Fruit fly (Drosophila melanogaster): ENCODE results near the gene ND-B22.
A peak's percentile ranks its signal among the peaks of the same experiment; 100 is the strongest.

The ND-B22 gene

DNA sequence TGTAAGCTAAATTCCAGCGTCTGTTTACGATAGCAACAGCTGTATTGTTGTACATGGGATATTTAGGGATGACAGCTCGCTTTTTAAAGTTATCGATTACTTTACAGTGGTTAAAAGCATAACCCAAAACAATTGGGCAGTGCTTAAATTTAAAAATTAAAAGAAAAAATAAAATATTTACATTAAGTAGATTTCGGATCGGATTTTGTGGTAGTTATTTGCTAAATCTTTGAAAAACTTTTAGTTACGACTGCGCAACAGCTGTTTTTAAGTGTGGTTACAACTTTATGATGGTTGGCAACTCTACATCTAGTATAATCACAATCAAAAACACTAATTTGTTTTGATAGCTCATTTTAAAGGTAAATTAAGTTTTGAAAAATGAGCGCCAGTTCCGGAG is 16.3 kb upstream of the ND-B22 start, which contains the start of the genes Ing5 and CG7099 (continued):
- TF ChIP-seq CG2116 (GFP tag; optimal IDR thresholded peaks at IDR 0.05) (peak; percentile 89), phol (tag; optimal IDR thresholded peaks at IDR 0.05) (peak; percentile 97), ab (GFP tag; optimal IDR thresholded peaks at IDR 0.05) (peak; percentile 89), Gsc (GFP tag; IDR thresholded peaks at IDR 0.05) (peak; percentile 79), scrt (GFP tag; optimal IDR thresholded peaks at IDR 0.05) (peak; percentile 92), CG8944 (GFP tag; optimal IDR thresholded peaks at IDR 0.05) (peak; percentile 88), CG13287 (GFP tag; IDR thresholded peaks at IDR 0.05; ENCODE audit: partially characterized antibody) (peak; percentile 83), CG11723 (GFP tag; optimal IDR thresholded peaks at IDR 0.05) (peak; percentile 89), eve (GFP tag; optimal IDR thresholded peaks at IDR 0.05) (no peak), CG31388 (GFP tag; optimal IDR thresholded peaks at IDR 0.05) (peak; percentile 92), CG8089 (GFP tag; optimal IDR thresholded peaks at IDR 0.05) (peak; percentile 77), pum (GFP tag; optimal IDR thresholded peaks at IDR 0.05) (peak; percentile 89), CG14014 (GFP tag; IDR thresholded peaks at IDR 0.05) (peak; percentile 97), CG11398 (GFP tag; optimal IDR thresholded peaks at IDR 0.05) (peak; percentile 60), Ptx1 (GFP tag; IDR thresholded peaks at IDR 0.05) (peak; percentile 98), wek (GFP tag; optimal IDR thresholded peaks at IDR 0.05) (peak; percentile 74), CG4282 (GFP tag; optimal IDR thresholded peaks at IDR 0.05) (peak; percentile 91), Hr78 (GFP tag; optimal IDR thresholded peaks at IDR 0.05) (no peak), CG18619 (GFP tag; optimal IDR thresholded peaks at IDR 0.05) (peak; percentile 94), HLH54F (GFP tag; optimal IDR thresholded peaks at IDR 0.05) (peak; percentile 92), CG43689 (GFP tag; IDR thresholded peaks at IDR 0.05) (peak; percentile 91), Lim3 (GFP tag; IDR thresholded peaks at IDR 0.05) (peak; percentile 88), Neu2 (GFP tag; optimal IDR thresholded peaks at IDR 0.05; ENCODE audit: borderline replicate concordance) (no peak), stwl (tag; optimal IDR thresholded peaks at IDR 0.05) (peak; percentile 92), CG30403 (GFP tag; optimal IDR thresholded peaks at IDR 0.05) (peak; percentile 98), NK7.1 (GFP tag; optimal IDR thresholded peaks at IDR 0.05) (peak; percentile 59), seq (GFP tag; IDR thresholded peaks at IDR 0.05) (peak; percentile 92), CG7357 (GFP tag; IDR thresholded peaks at IDR 0.05) (peak; percentile 89), Awh (GFP tag; IDR thresholded peaks at IDR 0.05) (peak; percentile 94), slp2 (GFP tag; optimal IDR thresholded peaks at IDR 0.05) (peak; percentile 86)

DNA sequence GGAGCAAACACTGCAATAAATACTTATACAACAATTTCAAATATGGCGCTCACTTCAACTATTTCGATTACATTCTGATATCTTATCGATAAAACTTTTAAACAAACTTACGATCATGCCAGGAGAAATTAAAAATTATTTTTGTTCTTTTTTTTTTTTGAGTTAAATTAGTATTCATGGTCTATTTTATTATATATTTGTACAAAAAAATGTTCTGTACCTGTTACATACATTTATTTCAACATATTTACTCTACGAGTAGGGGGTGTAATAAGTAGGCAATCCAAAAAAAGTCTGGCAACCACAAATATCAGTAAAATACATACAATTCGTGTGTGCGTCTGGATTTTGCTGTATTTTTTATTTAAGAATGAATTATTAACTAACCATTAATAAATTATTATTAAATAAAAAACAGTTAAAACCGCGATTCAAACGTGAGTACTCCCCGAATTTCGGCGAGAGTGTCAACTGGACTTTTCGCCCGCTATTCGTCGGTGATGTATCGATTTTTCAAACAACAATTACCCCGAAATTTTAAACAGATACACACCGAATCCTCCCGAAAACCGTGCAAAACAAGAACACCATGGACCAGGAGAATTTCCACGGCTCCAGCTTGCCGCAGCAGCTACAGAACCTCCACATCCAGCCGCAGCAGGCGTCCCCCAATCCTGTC is 11.6 kb upstream of the ND-B22 start, which contains the start of gene loqs:
Gene loqs (plus strand): TSS at position 302 of the 679 bp plus-strand sequence.
- TF ChIP-seq phol (tag; optimal IDR thresholded peaks at IDR 0.05), result peak; percentile 48
- peak; percentile 29 for TF ChIP-seq grau (tag; optimal IDR thresholded peaks at IDR 0.05)
- peak; percentile 3 for TF ChIP-seq CoRest (tag; optimal IDR thresholded peaks at IDR 0.05)
- no peak for TF ChIP-seq CG1603 (tag; optimal IDR thresholded peaks at IDR 0.05)
- peak; percentile 25 for TF ChIP-seq Med (GFP tag)
- no peak for TF ChIP-seq Atf-2 (GFP tag; optimal IDR thresholded peaks at IDR 0.05)
- no peak for TF ChIP-seq dati (GFP tag; IDR thresholded peaks at IDR 0.05)
- TF ChIP-seq lilli (GFP tag; optimal IDR thresholded peaks at IDR 0.05), result peak; percentile 24
- no peak for TF ChIP-seq CG3065 (GFP tag; optimal IDR thresholded peaks at IDR 0.05)
- no peak for TF ChIP-seq sd (tag; optimal IDR thresholded peaks at IDR 0.05)
- TF ChIP-seq Dref (GFP tag; IDR thresholded peaks at IDR 0.05), result peak; percentile 55
- TF ChIP-seq CG9932 (GFP tag; IDR thresholded peaks at IDR 0.05), result peak; percentile 55
- TF ChIP-seq salm (tag; optimal IDR thresholded peaks at IDR 0.05), result no peak
- no peak for TF ChIP-seq trh (GFP tag; optimal IDR thresholded peaks at IDR 0.05)
- no peak for TF ChIP-seq lab (GFP tag; optimal IDR thresholded peaks at IDR 0.05)
- no peak for TF ChIP-seq nerfin-1 (tag; optimal IDR thresholded peaks at IDR 0.05)
- no peak for TF ChIP-seq CG7928 (GFP tag; optimal IDR thresholded peaks at IDR 0.05)
- no peak for TF ChIP-seq CG8944 (GFP tag; optimal IDR thresholded peaks at IDR 0.05)
- TF ChIP-seq CG10267 (tag; optimal IDR thresholded peaks at IDR 0.05), result peak; percentile 39
- TF ChIP-seq E2f2 (GFP tag; IDR thresholded peaks at IDR 0.05), result peak; percentile 83
- TF ChIP-seq CG1024 (GFP tag; IDR thresholded peaks at IDR 0.05), result no peak
- peak; percentile 8 for TF ChIP-seq Xbp1 (GFP tag; optimal IDR thresholded peaks at IDR 0.05)
- no peak for TF ChIP-seq HmgZ (tag; optimal IDR thresholded peaks at IDR 0.05)

Data from whole organism, embryonic.